Worm (Caenorhabditis elegans) whole organism, mixed stage, embryonic: ENCODE measurements around the gene F32D8.14.

Experiments used
- elt-3 ChIP-seq: fragments of 150-350 bp; optimal IDR thresholded peaks from 2 replicates; lab custom pipeline; 2014; ENCODE audit warnings: missing biosample characterization, missing genetic modification characterization
- lin-13 ChIP-seq: fragments of 150-350 bp; optimal IDR thresholded peaks from 2 replicates; lab custom pipeline; 2014; ENCODE audit warnings: missing biosample characterization, missing genetic modification characterization
- nhr-12 ChIP-seq: fragments of 150-350 bp; optimal IDR thresholded peaks from 2 replicates; lab custom pipeline; 2014; ENCODE audit warnings: missing biosample characterization, missing genetic modification characterization
- nhr-28 ChIP-seq: fragments of 150-350 bp; optimal IDR thresholded peaks from 2 replicates; lab custom pipeline; 2014; ENCODE audit warnings: missing biosample characterization, missing genetic modification characterization
- sptf-1 ChIP-seq: sonication (generic microtip); optimal IDR thresholded peaks from 2 replicates; lab custom pipeline; 2017; ENCODE audit warnings: mild to moderate bottlenecking, missing genetic modification characterization, moderate library complexity, missing compliant biosample characterization
- ztf-11 ChIP-seq: fragments of 150-350 bp; optimal IDR thresholded peaks from 2 replicates; lab custom pipeline; 2014; ENCODE audit warnings: missing biosample characterization, missing genetic modification characterization

ce11 chrV:10925658-10926057 lies 31.1 kb upstream of the F32D8.14 start:
- TF ChIP-seq elt-3 (no peak), nhr-12 (tag; lab: Kevin White, UChicago) (no peak), lin-13 (tag; lab: Kevin White, UChicago) (no peak), ztf-11 (tag; lab: Kevin White, UChicago) (no peak), sptf-1 (tag; lab: Kevin White, UChicago) (no peak), nhr-28 (tag; lab: Kevin White, UChicago) (no peak)
